Worm (Caenorhabditis elegans) whole organism, L1 larva: ENCODE results near the gene C38C3.4.

ENCODE experiments used
- C04F5.9 ChIP-seq: sonication (generic microtip); optimal IDR thresholded peaks from 2 replicates; lab custom pipeline; 2016; ENCODE audit warnings: missing genetic modification characterization, missing compliant biosample characterization
- F16B12.6 ChIP-seq: fragments of 150-350 bp; optimal IDR thresholded peaks from 2 replicates; lab custom pipeline; 2014; ENCODE audit warnings: missing biosample characterization, missing genetic modification characterization
- Y116A8C.19 ChIP-seq: sonication (generic microtip); optimal IDR thresholded peaks from 2 replicates; lab custom pipeline; 2016; ENCODE audit warnings: missing compliant biosample characterization, missing genetic modification characterization, borderline replicate concordance
- alr-1 ChIP-seq: fragments of 200-800 bp; sonication (Bioruptor generic); optimal IDR thresholded peaks from 2 replicates; lab custom pipeline; 2018; ENCODE audit warnings: borderline replicate concordance, mild to moderate bottlenecking, missing genetic modification characterization, missing compliant biosample characterization
- ama-1 ChIP-seq: fragments of 150-350 bp; optimal IDR thresholded peaks from 2 replicates; lab custom pipeline; 2014
- blmp-1 ChIP-seq: fragments of 150-350 bp; optimal IDR thresholded peaks from 2 replicates; lab custom pipeline; 2014; ENCODE audit warnings: missing biosample characterization, missing genetic modification characterization
- ceh-8 ChIP-seq: fragments of 200-800 bp; sonication (Bioruptor generic); optimal IDR thresholded peaks from 2 replicates; lab custom pipeline; 2018; ENCODE audit warnings: mild to moderate bottlenecking, missing genetic modification characterization, moderate library complexity, missing compliant biosample characterization
- ceh-88 ChIP-seq: fragments of 200-800 bp; sonication (Bioruptor generic); IDR thresholded peaks from 2 replicates; pipeline ENCODE4 v1.3.6; 2022; ENCODE audit warnings: missing genetic modification characterization, missing compliant biosample characterization
- ceh-90 ChIP-seq: sonication (generic microtip); optimal IDR thresholded peaks from 2 replicates; lab custom pipeline; 2016; ENCODE audit warnings: missing genetic modification characterization, missing compliant biosample characterization
- ces-1 ChIP-seq: fragments of 150-350 bp; optimal IDR thresholded peaks from 2 replicates; lab custom pipeline; 2014; ENCODE audit warnings: missing biosample characterization, missing genetic modification reagents, missing genetic modification characterization
- dsc-1 ChIP-seq: sonication (generic microtip); optimal IDR thresholded peaks from 2 replicates; lab custom pipeline; 2016; ENCODE audit warnings: mild to moderate bottlenecking, missing genetic modification characterization, missing compliant biosample characterization
- efl-1 ChIP-seq, 4 experiments: fragments of 150-350 bp; optimal IDR thresholded peaks in 3 of 4; peaks in 1 of 4; 1 replicate in 1 of 4; 2 replicates in 3 of 4; lab custom pipeline; 2014; ENCODE audit warnings: missing biosample characterization in 2 of 4, missing genetic modification characterization in 2 of 4, missing genetic modification reagents in 2 of 4
- efl-3 ChIP-seq: fragments of 200-800 bp; sonication (Bioruptor generic); optimal IDR thresholded peaks from 2 replicates; lab custom pipeline; 2018; ENCODE audit warnings: mild to moderate bottlenecking, missing genetic modification characterization, missing compliant biosample characterization
- elt-2 ChIP-seq: sonication (generic microtip); optimal IDR thresholded peaks from 2 replicates; lab custom pipeline; 2016; ENCODE audit warnings: missing genetic modification characterization, mild to moderate bottlenecking, inconsistent platforms, missing compliant biosample characterization, missing genetic modification reagents
- fkh-10 ChIP-seq: sonication (generic microtip); optimal IDR thresholded peaks from 2 replicates; lab custom pipeline; 2017; ENCODE audit warnings: missing biosample characterization, missing genetic modification reagents, missing genetic modification characterization
- grh-1 ChIP-seq: fragments of 200-800 bp; sonication (Bioruptor generic); IDR thresholded peaks from 2 replicates; pipeline ENCODE4 v1.3.6; 2022; ENCODE audit warnings: missing genetic modification reagents, missing genetic modification characterization, missing compliant biosample characterization
- hlh-4 ChIP-seq: sonication (generic microtip); optimal IDR thresholded peaks from 2 replicates; lab custom pipeline; 2016; ENCODE audit warnings: mild to moderate bottlenecking, missing genetic modification characterization, missing compliant biosample characterization
- irx-1 ChIP-seq: sonication (generic microtip); optimal IDR thresholded peaks from 2 replicates; lab custom pipeline; 2016; ENCODE audit warnings: missing genetic modification characterization, missing compliant biosample characterization
- lin-13 ChIP-seq: fragments of 150-350 bp; optimal IDR thresholded peaks from 2 replicates; lab custom pipeline; 2014; ENCODE audit warnings: missing biosample characterization, missing genetic modification reagents, missing genetic modification characterization
- lin-14 ChIP-seq: fragments of 200-800 bp; sonication (Bioruptor generic); optimal IDR thresholded peaks from 2 replicates; lab custom pipeline; 2018; ENCODE audit warnings: mild to moderate bottlenecking, missing genetic modification characterization, moderate library complexity, missing compliant biosample characterization
- lin-15B ChIP-seq: fragments of 150-350 bp; sonication (generic microtip); optimal IDR thresholded peaks from 3 replicates; lab custom pipeline; 2014; ENCODE audit warnings: missing biosample characterization, missing genetic modification characterization
- lin-35 ChIP-seq, 2 experiments: fragments of 150-350 bp; optimal IDR thresholded peaks; 2 replicates each; lab custom pipeline; 2014; ENCODE audit warnings: missing biosample characterization in 2 of 2, missing genetic modification characterization in 2 of 2, missing genetic modification reagents in 2 of 2
- lin-39 ChIP-seq: fragments of 150-350 bp; optimal IDR thresholded peaks from 2 replicates; lab custom pipeline; 2014; ENCODE audit warnings: missing biosample characterization, missing genetic modification reagents, missing genetic modification characterization
- mdl-1 ChIP-seq, 2 experiments: fragments of 150-350 bp; optimal IDR thresholded peaks; 2 replicates each; lab custom pipeline; 2014 to 2017; ENCODE audit warnings: missing biosample characterization in 2 of 2, missing genetic modification characterization in 2 of 2, inconsistent platforms in 1 of 2
- mef-2 ChIP-seq: fragments of 150-350 bp; optimal IDR thresholded peaks from 2 replicates; lab custom pipeline; 2014; ENCODE audit warnings: missing biosample characterization, missing genetic modification characterization
- mep-1 ChIP-seq: fragments of 150-350 bp; optimal IDR thresholded peaks from 2 replicates; lab custom pipeline; 2014; ENCODE audit warnings: missing biosample characterization, missing genetic modification characterization
- nhr-19 ChIP-seq: fragments of 200-800 bp; sonication (Bioruptor generic); conservative IDR thresholded peaks from 2 replicates; pipeline ENCODE4 v1.3.6; 2022; ENCODE audit warnings: missing genetic modification characterization, missing compliant biosample characterization
- nhr-20 ChIP-seq: sonication (generic microtip); optimal IDR thresholded peaks from 2 replicates; lab custom pipeline; 2016; ENCODE audit warnings: mild to moderate bottlenecking, missing genetic modification characterization, missing compliant biosample characterization
- nhr-237 ChIP-seq: fragments of 150-350 bp; optimal IDR thresholded peaks from 2 replicates; lab custom pipeline; 2014; ENCODE audit warnings: missing biosample characterization, missing genetic modification characterization
- nhr-28 ChIP-seq: fragments of 150-350 bp; optimal IDR thresholded peaks from 2 replicates; lab custom pipeline; 2014; ENCODE audit warnings: missing biosample characterization, missing genetic modification characterization
- nhr-47 ChIP-seq: sonication (generic microtip); optimal IDR thresholded peaks from 2 replicates; lab custom pipeline; 2016; ENCODE audit warnings: mild to moderate bottlenecking, missing genetic modification characterization, moderate library complexity, missing compliant biosample characterization
- nhr-71 ChIP-seq: sonication (generic microtip); optimal IDR thresholded peaks from 2 replicates; lab custom pipeline; 2016; ENCODE audit warnings: mild to moderate bottlenecking, missing genetic modification characterization, moderate library complexity, missing compliant biosample characterization
- nhr-77 ChIP-seq: fragments of 150-350 bp; optimal IDR thresholded peaks from 2 replicates; lab custom pipeline; 2014; ENCODE audit warnings: missing biosample characterization, missing genetic modification characterization
- nhr-85 ChIP-seq: sonication (generic microtip); peaks from one replicate; lab custom pipeline; 2016; ENCODE audit warnings: missing genetic modification characterization, inconsistent platforms, missing compliant biosample characterization
- pag-3 ChIP-seq: sonication (generic microtip); optimal IDR thresholded peaks from 2 replicates; lab custom pipeline; 2017; ENCODE audit warnings: missing genetic modification characterization, mild to moderate bottlenecking, missing compliant biosample characterization, antibody characterized with exemption, borderline replicate concordance; ENCODE audit not compliant: insufficient read depth
- pqm-1 ChIP-seq: sonication (generic microtip); optimal IDR thresholded peaks from 3 replicates; lab custom pipeline; 2017; ENCODE audit warnings: missing biosample characterization, missing genetic modification characterization
- skn-1 ChIP-seq: fragments of 150-350 bp; optimal IDR thresholded peaks from 2 replicates; lab custom pipeline; 2014; ENCODE audit warnings: missing biosample characterization, missing genetic modification characterization
- snpc-4 ChIP-seq: fragments of 150-350 bp; optimal IDR thresholded peaks from 2 replicates; lab custom pipeline; 2014; ENCODE audit warnings: missing biosample characterization, missing genetic modification characterization
- snu-23 ChIP-seq: sonication (generic microtip); optimal IDR thresholded peaks from 2 replicates; lab custom pipeline; 2016; ENCODE audit warnings: missing genetic modification characterization, missing compliant biosample characterization
- sptf-1 ChIP-seq: fragments of 150-350 bp; optimal IDR thresholded peaks from 2 replicates; lab custom pipeline; 2014; ENCODE audit warnings: missing biosample characterization, missing genetic modification characterization
- unc-130 ChIP-seq: fragments of 150-350 bp; optimal IDR thresholded peaks from 2 replicates; lab custom pipeline; 2017; ENCODE audit warnings: missing biosample characterization, missing genetic modification characterization, inconsistent platforms
- unc-62 ChIP-seq: fragments of 150-350 bp; optimal IDR thresholded peaks from 2 replicates; lab custom pipeline; 2014; ENCODE audit warnings: missing biosample characterization, missing genetic modification reagents, missing genetic modification characterization
- unc-86 ChIP-seq: sonication (generic microtip); optimal IDR thresholded peaks from 2 replicates; lab custom pipeline; 2016; ENCODE audit warnings: missing genetic modification characterization, missing compliant biosample characterization
- xbp-1 ChIP-seq: sonication (generic microtip); optimal IDR thresholded peaks from 2 replicates; lab custom pipeline; 2016; ENCODE audit warnings: missing genetic modification characterization, missing compliant biosample characterization
- zag-1 ChIP-seq: fragments of 150-350 bp; optimal IDR thresholded peaks from 2 replicates; lab custom pipeline; 2014; ENCODE audit warnings: missing biosample characterization, missing genetic modification characterization
- zip-4 ChIP-seq: fragments of 200-800 bp; sonication (Bioruptor generic); optimal IDR thresholded peaks from 2 replicates; lab custom pipeline; 2018; ENCODE audit warnings: mild to moderate bottlenecking, missing genetic modification characterization, moderate library complexity, missing compliant biosample characterization
- ztf-4 ChIP-seq: fragments of 150-350 bp; optimal IDR thresholded peaks from 2 replicates; lab custom pipeline; 2014; ENCODE audit warnings: missing biosample characterization, missing genetic modification characterization

Gene C38C3.4

DNA sequence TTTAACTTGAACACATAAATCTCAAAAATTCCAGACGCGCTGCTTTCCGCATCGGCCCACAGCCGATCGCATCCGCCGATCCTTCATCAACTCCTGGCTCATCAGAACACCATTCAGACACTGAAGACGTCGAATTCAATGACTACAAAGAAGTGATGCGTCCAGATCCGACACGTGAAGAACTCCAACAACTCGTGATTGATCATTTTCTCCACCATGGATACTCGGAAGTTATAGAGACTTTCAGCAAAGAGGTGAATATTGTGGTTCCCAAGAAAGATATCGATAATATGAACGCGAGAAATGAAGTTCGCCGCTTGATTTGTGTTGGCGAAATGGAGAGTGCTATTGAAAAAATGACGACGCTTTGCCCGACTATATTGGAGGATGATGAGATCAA lies 12.9 kb upstream of the C38C3.4 start:
- TF ChIP-seq mef-2 (tag; lab: Kevin White, UChicago) (no peak), nhr-28 (tag; lab: Kevin White, UChicago) (no peak), elt-2 (tag; lab: Kevin White, UChicago) (no peak), unc-130 (tag; lab: Kevin White, UChicago) (no peak), mdl-1 (tag; optimal IDR thresholded peaks at IDR 0.05; lab: Kevin White, UChicago) (no peak), ceh-90 (tag; lab: Kevin White, UChicago) (no peak), pag-3 (tag; lab: Kevin White, UChicago) (no peak), C04F5.9 (no peak), nhr-20 (tag; lab: Kevin White, UChicago) (no peak)

DNA sequence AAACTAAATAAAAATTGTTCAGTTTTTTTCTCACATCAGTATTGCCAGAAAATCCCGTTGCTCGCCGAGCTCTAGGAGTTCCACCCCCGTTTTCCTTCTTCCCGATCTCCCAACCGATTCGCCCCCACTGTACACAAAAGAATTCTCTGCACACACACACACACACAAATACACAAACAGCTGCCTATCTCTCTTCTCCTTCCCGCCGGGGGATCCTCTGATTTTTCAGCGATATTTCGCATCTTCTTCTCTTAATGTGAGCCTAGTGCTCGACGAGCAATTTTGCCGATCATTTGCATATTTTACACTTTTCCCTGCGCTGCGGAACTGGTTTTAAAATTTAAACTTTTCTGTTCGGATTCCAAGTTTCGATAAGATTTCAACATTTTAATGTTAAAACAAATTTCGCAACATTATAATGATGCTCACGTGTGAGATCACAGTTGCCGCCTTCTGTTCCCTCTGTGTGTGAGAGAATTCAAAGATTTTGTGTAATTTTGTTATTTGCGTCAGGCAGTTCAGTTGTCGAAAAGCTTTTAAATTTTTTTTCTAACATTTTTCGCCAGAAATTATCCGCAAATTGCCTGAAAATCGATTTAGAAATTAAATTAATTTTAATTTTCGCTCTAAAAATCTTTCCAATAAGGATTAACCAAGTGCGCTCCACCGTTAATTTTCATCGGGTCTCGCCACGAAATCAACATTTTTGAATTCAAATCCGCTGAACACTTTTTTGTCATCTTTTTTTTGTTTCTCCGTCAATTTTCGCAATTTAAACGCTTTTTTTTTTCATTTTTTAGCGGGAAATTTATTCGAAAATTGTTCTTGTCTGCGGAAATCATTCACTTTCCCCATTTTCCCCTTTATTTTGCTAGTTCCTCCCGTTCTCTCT lies 10.5 kb upstream of the C38C3.4 start:
- TF ChIP-seq nhr-237 (tag; lab: Kevin White, UChicago) (no peak), snpc-4 (tag; lab: Kevin White, UChicago) (no peak), nhr-47 (tag; lab: Kevin White, UChicago) (peak; percentile 83), unc-62 (GFP tag; lab: Kevin White, UChicago) (no peak), ceh-90 (tag; lab: Kevin White, UChicago) (no peak), hlh-4 (tag; lab: Kevin White, UChicago) (no peak), mep-1 (tag; lab: Kevin White, UChicago) (peak; percentile 86), lin-35 (GFP tag; optimal IDR thresholded peaks at IDR 0.05; lab: Kevin White, UChicago) (peak; percentile 94 to 95), fkh-10 (GFP tag; lab: Kevin White, UChicago) (peak; percentile 31), pag-3 (tag; lab: Kevin White, UChicago) (peak; percentile 53), ceh-88 (GFP tag; lab: Robert Waterston, UW) (peak; percentile 43; the same call in 1 of the 2 replicates), zip-4 (GFP tag; lab: Kevin White, UChicago) (peak; percentile 21), ztf-4 (tag; lab: Kevin White, UChicago) (no peak), Y116A8C.19 (tag; lab: Kevin White, UChicago) (no peak), dsc-1 (tag; lab: Kevin White, UChicago) (peak; percentile 69), ama-1 (lab: Kevin White, UChicago) (no peak), lin-15B (peak; percentile 86), unc-130 (tag; lab: Kevin White, UChicago) (peak; percentile 43), elt-2 (tag; lab: Kevin White, UChicago) (no peak), zag-1 (tag; lab: Kevin White, UChicago) (peak; percentile 22), nhr-71 (peak; percentile 80), pqm-1 (tag; lab: Kevin White, UChicago) (no peak), ceh-8 (GFP tag; lab: Kevin White, UChicago) (peak; percentile 18), lin-13 (GFP tag; lab: Kevin White, UChicago) (peak; percentile 84), xbp-1 (tag; lab: Kevin White, UChicago) (peak; percentile 60), mdl-1 (tag; optimal IDR thresholded peaks at IDR 0.05; lab: Kevin White, UChicago) (peak in 1 of 2 experiments; percentile 36), sptf-1 (tag; lab: Kevin White, UChicago) (no peak), unc-86 (tag; lab: Kevin White, UChicago) (peak; percentile 57), nhr-77 (tag; lab: Kevin White, UChicago) (peak; percentile 30), lin-39 (tag; lab: Kevin White, UChicago) (peak; percentile 12), lin-14 (GFP tag; lab: Kevin White, UChicago) (peak; percentile 89), ces-1 (GFP tag; lab: Kevin White, UChicago) (no peak), snu-23 (GFP tag; lab: Kevin White, UChicago) (peak; percentile 79), irx-1 (tag; lab: Kevin White, UChicago) (peak; percentile 30), nhr-85 (tag; lab: Kevin White, UChicago) (peak; percentile 83), blmp-1 (peak; percentile 61), efl-3 (GFP tag; lab: Kevin White, UChicago) (no peak), grh-1 (GFP tag; lab: Robert Waterston, UW) (no peak), F16B12.6 (tag; lab: Kevin White, UChicago) (peak; percentile 25), efl-1 (optimal IDR thresholded peaks at IDR 0.05; lab: Kevin White, UChicago) (peak; percentile 81 to 92), efl-1 (GFP tag; optimal IDR thresholded peaks at IDR 0.05 in 1 of 2; lab: Kevin White, UChicago) (peak; percentile 90 to 99), skn-1 (tag; lab: Kevin White, UChicago) (peak; percentile 85), nhr-20 (tag; lab: Kevin White, UChicago) (peak; percentile 76), alr-1 (tag; lab: Kevin White, UChicago) (no peak), C04F5.9 (no peak), nhr-19 (GFP tag; lab: Robert Waterston, UW) (peak; percentile 60)
